Worm (Caenorhabditis elegans) whole organism, L4 larva: ENCODE results near the gene W02H5.2.

Experiments
- T20F7.1 ChIP-seq: fragments of 200-800 bp; sonication (Bioruptor generic); optimal IDR thresholded peaks from 2 replicates; lab custom pipeline; 2018; ENCODE audit warnings: mild to moderate bottlenecking, missing genetic modification characterization, missing compliant biosample characterization
- Y105C5A.15 ChIP-seq: fragments of 200-800 bp; sonication (Bioruptor generic); IDR thresholded peaks from 2 replicates; pipeline ENCODE4 v1.3.6; 2022; ENCODE audit warnings: missing genetic modification characterization, missing compliant biosample characterization
- aha-1 ChIP-seq: fragments of 150-350 bp; peaks from one replicate; lab custom pipeline; 2014; ENCODE audit warnings: missing biosample characterization, missing genetic modification characterization
- ceh-62 ChIP-seq: sonication (generic microtip); optimal IDR thresholded peaks from 2 replicates; lab custom pipeline; 2017; ENCODE audit warnings: missing biosample characterization, missing genetic modification characterization
- daf-16 ChIP-seq, 3 experiments: sonication (generic microtip); optimal IDR thresholded peaks; 2 replicates each; lab custom pipeline; 2016 to 2017; ENCODE audit warnings: missing genetic modification characterization in 3 of 3, missing genetic modification reagents in 3 of 3, mild to moderate bottlenecking in 2 of 3, missing compliant biosample characterization in 2 of 3, missing biosample characterization in 1 of 3, moderate library complexity in 1 of 3
- lin-29 ChIP-seq: fragments of 200-800 bp; sonication (Bioruptor generic); IDR thresholded peaks from 2 replicates; pipeline ENCODE4 v1.3.6; 2022; ENCODE audit warnings: missing genetic modification reagents, missing genetic modification characterization, missing compliant biosample characterization
- lin-39 ChIP-seq: fragments of 150-350 bp; optimal IDR thresholded peaks from 2 replicates; lab custom pipeline; 2014; ENCODE audit warnings: missing biosample characterization, missing genetic modification reagents, missing genetic modification characterization
- ztf-11 ChIP-seq: fragments of 150-350 bp; optimal IDR thresholded peaks from 2 replicates; lab custom pipeline; 2014; ENCODE audit warnings: missing biosample characterization, missing genetic modification characterization

DNA sequence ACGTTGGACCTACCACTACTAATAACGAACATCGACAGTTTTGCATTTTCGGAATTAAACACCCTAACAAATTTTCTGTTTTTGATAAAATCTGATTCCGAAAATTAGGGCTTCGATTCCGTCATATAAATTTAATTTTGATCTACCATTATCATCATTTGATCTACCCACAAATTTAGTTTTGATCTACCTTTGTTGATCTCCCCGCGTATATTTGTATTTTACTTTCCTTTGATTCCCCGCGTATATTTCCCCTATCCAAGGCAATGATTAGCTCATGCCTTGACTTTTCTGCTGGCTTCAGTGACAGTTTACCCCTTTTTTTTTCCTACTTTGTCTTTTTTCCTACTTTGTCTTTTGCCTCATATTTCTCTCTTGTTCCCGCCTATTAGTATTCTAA, 49.3 kb upstream of the W02H5.2 start:
- no peak for TF ChIP-seq ceh-62 (tag; lab: Kevin White, UChicago)
- TF ChIP-seq lin-39 (tag; lab: Kevin White, UChicago), result no peak
- no peak for TF ChIP-seq T20F7.1 (GFP tag; lab: Kevin White, UChicago)
- peak; percentile 39 for TF ChIP-seq aha-1 (tag; lab: Kevin White, UChicago)
- no peak for TF ChIP-seq daf-16 (GFP tag; optimal IDR thresholded peaks at IDR 0.05; lab: Kevin White, UChicago)
- TF ChIP-seq daf-16 (tag; optimal IDR thresholded peaks at IDR 0.05; lab: Kevin White, UChicago), result no peak
- TF ChIP-seq Y105C5A.15 (GFP tag; lab: Robert Waterston, UW), result no peak
- no peak for TF ChIP-seq ztf-11
- no peak for TF ChIP-seq lin-29 (GFP tag; lab: Robert Waterston, UW)
